Worm (Caenorhabditis elegans) whole organism, L4 larva: ENCODE data around the gene hda-5.

Source experiments
- D1046.2 ChIP-seq: fragments of 200-800 bp; sonication (Bioruptor generic); IDR thresholded peaks from 2 replicates; pipeline ENCODE4 v1.3.6; 2022; ENCODE audit warnings: missing genetic modification characterization, missing compliant biosample characterization
- F26F4.8 ChIP-seq: fragments of 200-800 bp; sonication (Bioruptor generic); conservative IDR thresholded peaks from 2 replicates; pipeline ENCODE4 v1.3.6; 2022; ENCODE audit warnings: missing genetic modification characterization, missing compliant biosample characterization
- F37D6.2 ChIP-seq: sonication (generic microtip); optimal IDR thresholded peaks from 2 replicates; lab custom pipeline; 2016; ENCODE audit warnings: mild to moderate bottlenecking, missing genetic modification characterization, missing compliant biosample characterization
- T20F7.1 ChIP-seq: fragments of 200-800 bp; sonication (Bioruptor generic); optimal IDR thresholded peaks from 2 replicates; lab custom pipeline; 2018; ENCODE audit warnings: mild to moderate bottlenecking, missing genetic modification characterization, missing compliant biosample characterization
- T26A8.4 ChIP-seq: fragments of 200-800 bp; sonication (Bioruptor generic); IDR thresholded peaks from 2 replicates; pipeline ENCODE4 v1.3.6; 2022; ENCODE audit warnings: missing genetic modification characterization, missing compliant biosample characterization
- Y105C5A.15 ChIP-seq: fragments of 200-800 bp; sonication (Bioruptor generic); IDR thresholded peaks from 2 replicates; pipeline ENCODE4 v1.3.6; 2022; ENCODE audit warnings: missing genetic modification characterization, missing compliant biosample characterization
- Y48G9A.11 ChIP-seq: fragments of 200-800 bp; sonication (Bioruptor generic); IDR thresholded peaks from 2 replicates; pipeline ENCODE4 v1.3.6; 2022; ENCODE audit warnings: missing genetic modification reagents, missing genetic modification characterization, missing compliant biosample characterization
- Y5F2A.4 ChIP-seq: fragments of 200-800 bp; sonication (Bioruptor generic); optimal IDR thresholded peaks from 2 replicates; lab custom pipeline; 2018; ENCODE audit warnings: mild to moderate bottlenecking, missing genetic modification characterization, missing compliant biosample characterization
- Y75B8A.6 ChIP-seq: fragments of 200-800 bp; sonication (Bioruptor generic); IDR thresholded peaks from 2 replicates; pipeline ENCODE4 v1.3.6; 2022; ENCODE audit warnings: missing genetic modification reagents, missing genetic modification characterization, missing compliant biosample characterization
- aly-2 ChIP-seq: sonication (generic microtip); optimal IDR thresholded peaks from 2 replicates; lab custom pipeline; 2018; ENCODE audit warnings: missing biosample characterization, missing genetic modification characterization
- ama-1 ChIP-seq: fragments of 150-350 bp; optimal IDR thresholded peaks from 2 replicates; lab custom pipeline; 2014; ENCODE audit warnings: inconsistent platforms, mixed read lengths
- ceh-28 ChIP-seq: fragments of 150-350 bp; optimal IDR thresholded peaks from 2 replicates; lab custom pipeline; 2014; ENCODE audit warnings: missing biosample characterization, missing genetic modification reagents, missing genetic modification characterization
- ceh-32 ChIP-seq: sonication (generic microtip); optimal IDR thresholded peaks from 2 replicates; lab custom pipeline; 2016; ENCODE audit warnings: mild to moderate bottlenecking, missing genetic modification characterization, missing compliant biosample characterization; ENCODE audit not compliant: poor library complexity
- ceh-44 ChIP-seq: fragments of 200-800 bp; sonication (Bioruptor generic); IDR thresholded peaks from 2 replicates; pipeline ENCODE4 v1.3.6; 2022; ENCODE audit warnings: missing genetic modification reagents, missing genetic modification characterization, missing compliant biosample characterization
- ceh-82 ChIP-seq: sonication (generic microtip); optimal IDR thresholded peaks from 2 replicates; lab custom pipeline; 2017; ENCODE audit warnings: missing biosample characterization, missing genetic modification characterization
- daf-12 ChIP-seq: fragments of 150-350 bp; optimal IDR thresholded peaks from 2 replicates; lab custom pipeline; 2014; ENCODE audit warnings: missing biosample characterization, missing genetic modification reagents, missing genetic modification characterization
- daf-8 ChIP-seq: fragments of 200-800 bp; sonication (Bioruptor generic); IDR thresholded peaks from 2 replicates; pipeline ENCODE4 v1.3.6; 2022; ENCODE audit warnings: missing genetic modification characterization, missing compliant biosample characterization
- dmd-8 ChIP-seq: fragments of 200-800 bp; sonication (Bioruptor generic); IDR thresholded peaks from 2 replicates; pipeline ENCODE4 v1.3.6; 2022; ENCODE audit warnings: missing genetic modification characterization, missing compliant biosample characterization
- dpl-1 ChIP-seq: fragments of 150-350 bp; optimal IDR thresholded peaks from 2 replicates; lab custom pipeline; 2014; ENCODE audit warnings: missing biosample characterization, missing genetic modification reagents, missing genetic modification characterization
- fkh-10 ChIP-seq: fragments of 150-350 bp; optimal IDR thresholded peaks from 2 replicates; lab custom pipeline; 2014; ENCODE audit warnings: missing biosample characterization, missing genetic modification reagents, missing genetic modification characterization
- fos-1 ChIP-seq: fragments of 150-350 bp; optimal IDR thresholded peaks from 2 replicates; lab custom pipeline; 2014; ENCODE audit warnings: missing biosample characterization, missing genetic modification characterization
- gei-8 ChIP-seq: fragments of 200-800 bp; sonication (Bioruptor generic); optimal IDR thresholded peaks from 2 replicates; lab custom pipeline; 2018; ENCODE audit warnings: mild to moderate bottlenecking, missing genetic modification characterization, missing compliant biosample characterization
- hif-1 ChIP-seq, 2 experiments: sonication (generic microtip); optimal IDR thresholded peaks; 2 replicates each; lab custom pipeline; 2016 to 2017; ENCODE audit warnings: missing compliant biosample characterization in 2 of 2, missing genetic modification characterization in 2 of 2, missing genetic modification reagents in 2 of 2, missing genotype in 2 of 2, mild to moderate bottlenecking in 1 of 2
- hmg-1.1 ChIP-seq: fragments of 200-800 bp; sonication (Bioruptor generic); IDR thresholded peaks from 2 replicates; pipeline ENCODE4 v1.3.6; 2022; ENCODE audit warnings: missing genetic modification reagents, missing genetic modification characterization, missing compliant biosample characterization
- jun-1 ChIP-seq: fragments of 150-350 bp; optimal IDR thresholded peaks from 2 replicates; lab custom pipeline; 2014; ENCODE audit warnings: missing biosample characterization, missing genetic modification reagents, missing genetic modification characterization
- lim-7 ChIP-seq: fragments of 200-800 bp; sonication (Bioruptor generic); IDR thresholded peaks from 2 replicates; pipeline ENCODE4 v1.3.6; 2022; ENCODE audit warnings: missing genetic modification characterization, missing compliant biosample characterization
- lin-15B ChIP-seq: fragments of 150-350 bp; sonication (generic microtip); optimal IDR thresholded peaks from 3 replicates; lab custom pipeline; 2014; ENCODE audit warnings: missing biosample characterization, missing genetic modification characterization
- lin-38 ChIP-seq: fragments of 200-800 bp; sonication (Bioruptor generic); IDR thresholded peaks from 2 replicates; pipeline ENCODE4 v1.3.6; 2022; ENCODE audit warnings: missing genetic modification reagents, missing genetic modification characterization, missing compliant biosample characterization
- lin-39 ChIP-seq: fragments of 150-350 bp; optimal IDR thresholded peaks from 2 replicates; lab custom pipeline; 2014; ENCODE audit warnings: missing biosample characterization, missing genetic modification reagents, missing genetic modification characterization
- lir-3 ChIP-seq: sonication (generic microtip); optimal IDR thresholded peaks from 2 replicates; lab custom pipeline; 2016; ENCODE audit warnings: mild to moderate bottlenecking, missing genetic modification characterization, missing compliant biosample characterization
- madf-9 ChIP-seq: fragments of 200-800 bp; sonication (Bioruptor generic); conservative IDR thresholded peaks from 2 replicates; pipeline ENCODE4 v1.3.6; 2022; ENCODE audit warnings: missing genetic modification reagents, missing genetic modification characterization, missing compliant biosample characterization
- mdl-1 ChIP-seq, 2 experiments: fragments of 150-350 bp in 1 of 2; sonication (generic microtip) in 1 of 2; optimal IDR thresholded peaks; 2 replicates each; lab custom pipeline; 2014 to 2017; ENCODE audit warnings: missing biosample characterization in 2 of 2, missing genetic modification characterization in 2 of 2
- mdt-29 ChIP-seq: fragments of 200-800 bp; sonication (Bioruptor generic); IDR thresholded peaks from 2 replicates; pipeline ENCODE4 v1.3.6; 2022; ENCODE audit warnings: missing genetic modification reagents, missing genetic modification characterization, missing compliant biosample characterization
- mxl-2 ChIP-seq: fragments of 200-800 bp; sonication (Bioruptor generic); conservative IDR thresholded peaks from 2 replicates; pipeline ENCODE4 v1.3.6; 2022; ENCODE audit warnings: missing genetic modification reagents, missing genetic modification characterization, missing compliant biosample characterization
- mxl-3 ChIP-seq: fragments of 200-800 bp; sonication (Bioruptor generic); optimal IDR thresholded peaks from 2 replicates; lab custom pipeline; 2018; ENCODE audit warnings: mild to moderate bottlenecking, missing genetic modification characterization, missing compliant biosample characterization
- nhr-10 ChIP-seq: fragments of 150-350 bp; optimal IDR thresholded peaks from 2 replicates; lab custom pipeline; 2014; ENCODE audit warnings: missing biosample characterization, missing genetic modification characterization
- nhr-102 ChIP-seq: sonication (generic microtip); optimal IDR thresholded peaks from 2 replicates; lab custom pipeline; 2016; ENCODE audit warnings: mild to moderate bottlenecking, missing genetic modification characterization, moderate library complexity, missing compliant biosample characterization
- nhr-11 ChIP-seq: fragments of 150-350 bp; optimal IDR thresholded peaks from 2 replicates; lab custom pipeline; 2014; ENCODE audit warnings: missing biosample characterization, missing genetic modification characterization
- nhr-48 ChIP-seq: sonication (generic microtip); optimal IDR thresholded peaks from 2 replicates; lab custom pipeline; 2016; ENCODE audit warnings: mild to moderate bottlenecking, missing genetic modification characterization, missing compliant biosample characterization
- nhr-77 ChIP-seq: fragments of 150-350 bp; optimal IDR thresholded peaks from 2 replicates; lab custom pipeline; 2014; ENCODE audit warnings: missing biosample characterization, missing genetic modification characterization
- php-3 ChIP-seq: fragments of 200-800 bp; sonication (Bioruptor generic); IDR thresholded peaks from 2 replicates; pipeline ENCODE4 v1.3.6; 2022; ENCODE audit warnings: missing genetic modification reagents, missing genetic modification characterization, missing compliant biosample characterization
- sdz-12 ChIP-seq: fragments of 200-800 bp; sonication (Bioruptor generic); optimal IDR thresholded peaks from 2 replicates; lab custom pipeline; 2018; ENCODE audit warnings: mild to moderate bottlenecking, missing genetic modification characterization, missing compliant biosample characterization
- snpc-1.2 ChIP-seq: fragments of 200-800 bp; sonication (Bioruptor generic); IDR thresholded peaks from 2 replicates; pipeline ENCODE4 v1.3.6; 2022; ENCODE audit warnings: missing genetic modification reagents, missing genetic modification characterization, missing compliant biosample characterization
- snpc-4 ChIP-seq: fragments of 150-350 bp; optimal IDR thresholded peaks from 2 replicates; lab custom pipeline; 2014; ENCODE audit warnings: missing biosample characterization, missing genetic modification characterization
- spr-1 ChIP-seq: sonication (generic microtip); optimal IDR thresholded peaks from 2 replicates; lab custom pipeline; 2016; ENCODE audit warnings: mild to moderate bottlenecking, missing genetic modification characterization, missing compliant biosample characterization
- tra-1 ChIP-seq: fragments of 200-800 bp; sonication (Bioruptor generic); IDR thresholded peaks from 2 replicates; pipeline ENCODE4 v1.3.6; 2022; ENCODE audit warnings: missing genetic modification reagents, missing genetic modification characterization, missing compliant biosample characterization
- unc-130 ChIP-seq: sonication (generic microtip); optimal IDR thresholded peaks from 2 replicates; lab custom pipeline; 2016; ENCODE audit warnings: missing genetic modification reagents, missing genetic modification characterization, missing compliant biosample characterization
- unc-62 ChIP-seq, 3 experiments: fragments of 150-350 bp in 1 of 3; sonication (generic microtip); optimal IDR thresholded peaks in 2 of 3; peaks in 1 of 3; 1 replicate in 1 of 3; 2 replicates in 2 of 3; lab custom pipeline; 2014 to 2017; ENCODE audit warnings: missing biosample characterization in 3 of 3, missing genetic modification characterization in 3 of 3, missing genetic modification reagents in 3 of 3, missing genotype in 1 of 3
- vab-7 ChIP-seq: fragments of 200-800 bp; sonication (Bioruptor generic); IDR thresholded peaks from 2 replicates; pipeline ENCODE4 v1.3.6; 2022; ENCODE audit warnings: missing genetic modification reagents, missing genetic modification characterization, missing compliant biosample characterization
- zfp-3 ChIP-seq: fragments of 200-800 bp; sonication (Bioruptor generic); conservative IDR thresholded peaks from 2 replicates; pipeline ENCODE4 v1.3.6; 2022; ENCODE audit warnings: missing genetic modification reagents, missing genetic modification characterization, missing compliant biosample characterization
- zip-11 ChIP-seq: fragments of 200-800 bp; sonication (Bioruptor generic); IDR thresholded peaks from 2 replicates; pipeline ENCODE4 v1.3.6; 2022; ENCODE audit warnings: missing genetic modification characterization, missing compliant biosample characterization
- ztf-11 ChIP-seq: fragments of 150-350 bp; optimal IDR thresholded peaks from 2 replicates; lab custom pipeline; 2014; ENCODE audit warnings: missing biosample characterization, missing genetic modification characterization

hda-5 gene

DNA sequence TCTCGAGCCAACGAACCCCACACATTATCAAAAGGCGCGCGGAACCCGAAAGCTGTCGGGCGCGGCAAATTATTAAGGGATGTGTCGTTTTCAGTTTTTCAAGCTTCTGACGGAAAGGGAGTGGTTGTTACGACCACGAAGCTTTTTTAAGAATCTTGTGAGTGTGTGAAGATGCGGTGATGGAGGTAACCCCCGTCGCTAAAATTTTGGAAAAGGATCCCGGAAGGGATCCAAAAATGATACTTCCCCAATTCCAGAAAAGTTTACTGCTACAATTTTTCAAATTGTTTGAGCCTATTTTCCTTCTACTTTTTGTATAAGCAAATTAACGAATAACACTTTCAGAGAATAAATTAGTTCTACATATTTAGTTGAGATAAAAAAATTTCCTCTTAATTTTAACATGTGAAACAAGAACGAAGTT is 42.1 kb upstream of the hda-5 start (continued):
- TF ChIP-seq ceh-28 (tag; lab: Kevin White, UChicago) = no peak
- no peak for TF ChIP-seq mdl-1 (tag; optimal IDR thresholded peaks at IDR 0.05; lab: Kevin White, UChicago)
- no peak for TF ChIP-seq daf-8 (GFP tag; lab: Robert Waterston, UW)
- 0 out of 2 replicates have a peak, but pooled peaks have one; percentile 2 for TF ChIP-seq madf-9 (GFP tag; lab: Robert Waterston, UW)
- peak; percentile 87 for TF ChIP-seq T26A8.4 (GFP tag; lab: Robert Waterston, UW)
- no peak for TF ChIP-seq F26F4.8 (GFP tag; lab: Robert Waterston, UW)
- TF ChIP-seq php-3 = peak; percentile 80
- no peak for TF ChIP-seq Y5F2A.4 (GFP tag; lab: Kevin White, UChicago)
- no peak for TF ChIP-seq daf-12 (tag; lab: Kevin White, UChicago)
- no peak for TF ChIP-seq nhr-48 (tag; lab: Kevin White, UChicago)
- TF ChIP-seq fos-1 (tag; lab: Kevin White, UChicago) = no peak
- no peak for TF ChIP-seq nhr-102 (tag; lab: Kevin White, UChicago)
- TF ChIP-seq snpc-1.2 (GFP tag; lab: Robert Waterston, UW) = peak; percentile 81
- no peak for TF ChIP-seq dmd-8 (GFP tag; lab: Robert Waterston, UW)
- TF ChIP-seq lin-38 (GFP tag; lab: Robert Waterston, UW) = peak; percentile 76
- TF ChIP-seq dpl-1 (GFP tag; lab: Kevin White, UChicago) = no peak
- TF ChIP-seq Y75B8A.6 (GFP tag; lab: Robert Waterston, UW) = peak; percentile 92
- peak; percentile 79 for TF ChIP-seq hmg-1.1 (GFP tag; lab: Robert Waterston, UW)
- no peak for TF ChIP-seq zip-11 (GFP tag; lab: Robert Waterston, UW)
- no peak for TF ChIP-seq nhr-11 (tag; lab: Kevin White, UChicago)
- peak; percentile 90 for TF ChIP-seq ama-1
- TF ChIP-seq lin-15B (tag; lab: Kevin White, UChicago) = no peak
- TF ChIP-seq Y105C5A.15 (GFP tag; lab: Robert Waterston, UW) = no peak
- TF ChIP-seq ztf-11 = no peak
- no peak for TF ChIP-seq mxl-3
- no peak for TF ChIP-seq nhr-10 (tag; lab: Kevin White, UChicago)
- TF ChIP-seq Y48G9A.11 (GFP tag; lab: Robert Waterston, UW) = peak; percentile 75
- peak; percentile 39 for TF ChIP-seq aly-2 (tag; lab: Kevin White, UChicago)
- TF ChIP-seq zfp-3 (GFP tag; lab: Robert Waterston, UW) = peak; percentile 99
- no peak for TF ChIP-seq jun-1
- no peak for TF ChIP-seq hif-1 (tag; optimal IDR thresholded peaks at IDR 0.05; lab: Kevin White, UChicago)
- no peak for TF ChIP-seq unc-62 (GFP tag; optimal IDR thresholded peaks at IDR 0.05 in 1 of 2; lab: Kevin White, UChicago)
- no peak for TF ChIP-seq unc-62 (tag; optimal IDR thresholded peaks at IDR 0.05; lab: Kevin White, UChicago)
- peak; percentile 89 for TF ChIP-seq lim-7 (GFP tag; lab: Robert Waterston, UW)
- 0 out of 2 replicates have a peak, but pooled peaks have one; percentile 43 for TF ChIP-seq tra-1 (GFP tag; lab: Robert Waterston, UW)
- no peak for TF ChIP-seq lir-3 (tag; lab: Kevin White, UChicago)
- TF ChIP-seq mxl-2 (GFP tag; lab: Robert Waterston, UW) = no peak
- TF ChIP-seq sdz-12 (GFP tag; lab: Kevin White, UChicago) = peak; percentile 50
- TF ChIP-seq T20F7.1 (GFP tag; lab: Kevin White, UChicago) = peak; percentile 57
- TF ChIP-seq fkh-10 (GFP tag; lab: Kevin White, UChicago) = no peak
- peak; percentile 56; the same call in 1 of the 2 replicates for TF ChIP-seq mdt-29
- TF ChIP-seq ceh-44 (GFP tag; lab: Robert Waterston, UW) = peak; percentile 65
- TF ChIP-seq unc-130 = no peak
- TF ChIP-seq nhr-77 (tag; lab: Kevin White, UChicago) = no peak
- no peak for TF ChIP-seq F37D6.2 (tag; lab: Kevin White, UChicago)
- TF ChIP-seq ceh-82 = no peak
- 0 out of 2 replicates have a peak, but pooled peaks have one; percentile 40 for TF ChIP-seq D1046.2 (GFP tag; lab: Robert Waterston, UW)
- no peak for TF ChIP-seq gei-8 (GFP tag; lab: Kevin White, UChicago)
- no peak for TF ChIP-seq snpc-4 (tag; lab: Kevin White, UChicago)
- peak; percentile 60; the same call in 1 of the 2 replicates for TF ChIP-seq vab-7 (GFP tag; lab: Robert Waterston, UW)
- peak; percentile 37 for TF ChIP-seq spr-1
- TF ChIP-seq ceh-32 (tag; lab: Kevin White, UChicago) = peak; percentile 51
- TF ChIP-seq lin-39 (tag; lab: Kevin White, UChicago) = no peak
